Worm (Caenorhabditis elegans): ENCODE data around the gene F54D12.7.

DNA sequence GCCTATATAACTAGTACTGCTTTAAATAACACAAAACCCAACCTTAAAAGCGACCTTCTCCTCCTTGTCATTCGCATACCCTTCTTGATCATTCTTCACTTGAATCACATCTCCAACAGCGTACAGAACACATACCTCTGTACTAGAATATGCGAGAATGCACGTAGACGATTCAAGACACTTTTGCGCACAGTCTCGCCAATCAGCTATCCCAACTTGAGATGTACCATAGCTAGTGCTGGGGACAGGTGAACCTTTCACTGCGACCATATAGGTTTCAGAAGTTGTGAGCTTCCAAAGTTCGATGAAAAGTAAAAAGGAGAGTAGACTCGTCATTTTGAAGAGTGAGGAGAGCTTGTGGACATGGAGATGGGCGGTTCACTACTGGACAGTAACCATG, 12.5 kb upstream of the F54D12.7 start, which contains the start of gene F54D12.8:
- TF ChIP-seq zip-4 (GFP tag; optimal IDR thresholded peaks at IDR 0.05) (no peak), jun-1 (tag; optimal IDR thresholded peaks at IDR 0.05) (no peak), unc-98 (GFP tag; IDR thresholded peaks at IDR 0.05) (no peak), skn-1 (tag; optimal IDR thresholded peaks at IDR 0.05) (no peak), unc-130 (tag; optimal IDR thresholded peaks at IDR 0.05) (no peak), ceh-82 (tag; optimal IDR thresholded peaks at IDR 0.05) (no peak), unc-62 (GFP tag; optimal IDR thresholded peaks at IDR 0.05) (no peak), efl-3 (GFP tag; optimal IDR thresholded peaks at IDR 0.05) (no peak)
